Worm (Caenorhabditis elegans) whole organism, L4 larva: ENCODE results near the gene W01A11.7.
A peak's percentile ranks its signal among the peaks of the same experiment; 100 is the strongest.

Source experiments
- F26F4.8 ChIP-seq: fragments of 200-800 bp; sonication (Bioruptor generic); conservative IDR thresholded peaks from 2 replicates; pipeline ENCODE4 v1.3.6; 2022; ENCODE audit warnings: missing genetic modification characterization, missing compliant biosample characterization
- F37D6.2 ChIP-seq: sonication (generic microtip); optimal IDR thresholded peaks from 2 replicates; lab custom pipeline; 2016; ENCODE audit warnings: mild to moderate bottlenecking, missing genetic modification characterization, missing compliant biosample characterization
- F49E8.2 ChIP-seq: sonication (generic microtip); optimal IDR thresholded peaks from 2 replicates; lab custom pipeline; 2016; ENCODE audit warnings: missing compliant biosample characterization, mild to moderate bottlenecking, missing genetic modification characterization, borderline replicate concordance
- R02D3.7 ChIP-seq: fragments of 150-350 bp; sonication (generic microtip); optimal IDR thresholded peaks from 3 replicates; lab custom pipeline; 2014; ENCODE audit warnings: missing biosample characterization, missing genetic modification characterization
- Y105C5A.15 ChIP-seq: fragments of 200-800 bp; sonication (Bioruptor generic); IDR thresholded peaks from 2 replicates; pipeline ENCODE4 v1.3.6; 2022; ENCODE audit warnings: missing genetic modification characterization, missing compliant biosample characterization
- Y5F2A.4 ChIP-seq: fragments of 200-800 bp; sonication (Bioruptor generic); optimal IDR thresholded peaks from 2 replicates; lab custom pipeline; 2018; ENCODE audit warnings: mild to moderate bottlenecking, missing genetic modification characterization, missing compliant biosample characterization
- Y75B8A.6 ChIP-seq: fragments of 200-800 bp; sonication (Bioruptor generic); IDR thresholded peaks from 2 replicates; pipeline ENCODE4 v1.3.6; 2022; ENCODE audit warnings: missing genetic modification reagents, missing genetic modification characterization, missing compliant biosample characterization
- ZK337.2 ChIP-seq: fragments of 200-800 bp; sonication (Bioruptor generic); IDR thresholded peaks from 2 replicates; pipeline ENCODE4 v1.3.6; 2022; ENCODE audit warnings: missing genetic modification reagents, missing genetic modification characterization, missing compliant biosample characterization
- ama-1 ChIP-seq: fragments of 150-350 bp; optimal IDR thresholded peaks from 2 replicates; lab custom pipeline; 2014; ENCODE audit warnings: inconsistent platforms, mixed read lengths
- ceh-20 ChIP-seq: fragments of 200-800 bp; sonication (Bioruptor generic); IDR thresholded peaks from 2 replicates; pipeline ENCODE4 v1.3.6; 2022; ENCODE audit warnings: missing genetic modification reagents, missing genetic modification characterization, missing compliant biosample characterization
- ceh-82 ChIP-seq: sonication (generic microtip); optimal IDR thresholded peaks from 2 replicates; lab custom pipeline; 2017; ENCODE audit warnings: missing biosample characterization, missing genetic modification characterization
- ctbp-1 ChIP-seq: fragments of 200-800 bp; sonication (Bioruptor generic); IDR thresholded peaks from 2 replicates; pipeline ENCODE4 v1.3.6; 2022; ENCODE audit warnings: missing genetic modification reagents, missing genetic modification characterization, missing compliant biosample characterization
- daf-16 ChIP-seq, 3 experiments: sonication (generic microtip); optimal IDR thresholded peaks; 2 replicates each; lab custom pipeline; 2016 to 2017; ENCODE audit warnings: missing genetic modification characterization in 3 of 3, missing genetic modification reagents in 3 of 3, mild to moderate bottlenecking in 2 of 3, missing compliant biosample characterization in 2 of 3, missing biosample characterization in 1 of 3, moderate library complexity in 1 of 3
- dmd-6 ChIP-seq: fragments of 200-800 bp; sonication (Bioruptor generic); IDR thresholded peaks from 2 replicates; pipeline ENCODE4 v1.3.6; 2022; ENCODE audit warnings: missing genetic modification reagents, missing genetic modification characterization, missing compliant biosample characterization
- dmd-8 ChIP-seq: fragments of 200-800 bp; sonication (Bioruptor generic); IDR thresholded peaks from 2 replicates; pipeline ENCODE4 v1.3.6; 2022; ENCODE audit warnings: missing genetic modification characterization, missing compliant biosample characterization
- dpl-1 ChIP-seq: fragments of 150-350 bp; optimal IDR thresholded peaks from 2 replicates; lab custom pipeline; 2014; ENCODE audit warnings: missing biosample characterization, missing genetic modification reagents, missing genetic modification characterization
- duxl-1 ChIP-seq: sonication (generic microtip); optimal IDR thresholded peaks from 2 replicates; lab custom pipeline; 2016; ENCODE audit warnings: mild to moderate bottlenecking, missing genetic modification characterization, moderate library complexity, missing compliant biosample characterization; ENCODE audit not compliant: poor library complexity
- egl-27 ChIP-seq: sonication (generic microtip); optimal IDR thresholded peaks from 3 replicates; lab custom pipeline; 2017; ENCODE audit warnings: missing biosample characterization, missing genetic modification reagents, missing genetic modification characterization
- fos-1 ChIP-seq: fragments of 150-350 bp; optimal IDR thresholded peaks from 2 replicates; lab custom pipeline; 2014; ENCODE audit warnings: missing biosample characterization, missing genetic modification characterization
- gei-8 ChIP-seq: fragments of 200-800 bp; sonication (Bioruptor generic); optimal IDR thresholded peaks from 2 replicates; lab custom pipeline; 2018; ENCODE audit warnings: mild to moderate bottlenecking, missing genetic modification characterization, missing compliant biosample characterization
- hlh-30 ChIP-seq: sonication (generic microtip); optimal IDR thresholded peaks from 2 replicates; lab custom pipeline; 2017; ENCODE audit warnings: antibody characterized with exemption, mild to moderate bottlenecking, missing genetic modification characterization, missing compliant biosample characterization; ENCODE audit not compliant: insufficient read depth
- lin-1 ChIP-seq: fragments of 200-800 bp; sonication (Bioruptor generic); IDR thresholded peaks from 2 replicates; pipeline ENCODE4 v1.3.6; 2022; ENCODE audit warnings: missing genetic modification reagents, missing genetic modification characterization, missing compliant biosample characterization
- lin-13 ChIP-seq: fragments of 150-350 bp; optimal IDR thresholded peaks from 2 replicates; lab custom pipeline; 2014; ENCODE audit warnings: missing biosample characterization, missing genetic modification reagents, missing genetic modification characterization
- lin-38 ChIP-seq: fragments of 200-800 bp; sonication (Bioruptor generic); IDR thresholded peaks from 2 replicates; pipeline ENCODE4 v1.3.6; 2022; ENCODE audit warnings: missing genetic modification reagents, missing genetic modification characterization, missing compliant biosample characterization
- lir-3 ChIP-seq: sonication (generic microtip); optimal IDR thresholded peaks from 2 replicates; lab custom pipeline; 2016; ENCODE audit warnings: mild to moderate bottlenecking, missing genetic modification characterization, missing compliant biosample characterization
- mep-1 ChIP-seq: fragments of 150-350 bp; sonication (generic microtip); optimal IDR thresholded peaks from 3 replicates; lab custom pipeline; 2014; ENCODE audit warnings: missing biosample characterization, missing genetic modification characterization
- mes-2 ChIP-seq: sonication (generic microtip); optimal IDR thresholded peaks from 2 replicates; lab custom pipeline; 2016; ENCODE audit warnings: missing genotype, mild to moderate bottlenecking, missing genetic modification characterization, missing compliant biosample characterization; ENCODE audit not compliant: poor library complexity, severe bottlenecking
- mxl-2 ChIP-seq: fragments of 200-800 bp; sonication (Bioruptor generic); conservative IDR thresholded peaks from 2 replicates; pipeline ENCODE4 v1.3.6; 2022; ENCODE audit warnings: missing genetic modification reagents, missing genetic modification characterization, missing compliant biosample characterization
- mxl-3 ChIP-seq: fragments of 200-800 bp; sonication (Bioruptor generic); optimal IDR thresholded peaks from 2 replicates; lab custom pipeline; 2018; ENCODE audit warnings: mild to moderate bottlenecking, missing genetic modification characterization, missing compliant biosample characterization
- nhr-102 ChIP-seq: sonication (generic microtip); optimal IDR thresholded peaks from 2 replicates; lab custom pipeline; 2016; ENCODE audit warnings: mild to moderate bottlenecking, missing genetic modification characterization, moderate library complexity, missing compliant biosample characterization
- nhr-237 ChIP-seq: sonication (generic microtip); optimal IDR thresholded peaks from 2 replicates; lab custom pipeline; 2017; ENCODE audit warnings: missing biosample characterization, missing genetic modification characterization
- nhr-28 ChIP-seq: fragments of 150-350 bp; optimal IDR thresholded peaks from 2 replicates; lab custom pipeline; 2014; ENCODE audit warnings: missing biosample characterization, missing genetic modification characterization
- nhr-42 ChIP-seq: fragments of 200-800 bp; sonication (Bioruptor generic); IDR thresholded peaks from 2 replicates; pipeline ENCODE4 v1.3.6; 2022; ENCODE audit warnings: missing genetic modification characterization, missing compliant biosample characterization
- nhr-48 ChIP-seq: sonication (generic microtip); optimal IDR thresholded peaks from 2 replicates; lab custom pipeline; 2016; ENCODE audit warnings: mild to moderate bottlenecking, missing genetic modification characterization, missing compliant biosample characterization
- nhr-6 ChIP-seq: fragments of 150-350 bp; optimal IDR thresholded peaks from 2 replicates; lab custom pipeline; 2014; ENCODE audit warnings: missing biosample characterization, missing genetic modification characterization
- nhr-76 ChIP-seq: fragments of 150-350 bp; optimal IDR thresholded peaks from 2 replicates; lab custom pipeline; 2014; ENCODE audit warnings: missing biosample characterization, missing genetic modification characterization
- pha-4 ChIP-seq, 2 experiments: fragments of 150-350 bp in 1 of 2; fragments of 200-800 bp in 1 of 2; sonication (Bioruptor generic) in 1 of 2; IDR thresholded peaks in 1 of 2; optimal IDR thresholded peaks in 1 of 2; 2 replicates each; pipeline versions ENCODE4 v1.3.6 to Lab custom; 2014 to 2022; ENCODE audit warnings: missing genetic modification characterization in 2 of 2, missing genetic modification reagents in 2 of 2, missing biosample characterization in 1 of 2, missing compliant biosample characterization in 1 of 2
- php-3 ChIP-seq: fragments of 200-800 bp; sonication (Bioruptor generic); IDR thresholded peaks from 2 replicates; pipeline ENCODE4 v1.3.6; 2022; ENCODE audit warnings: missing genetic modification reagents, missing genetic modification characterization, missing compliant biosample characterization
- set-16 ChIP-seq: fragments of 200-800 bp; sonication (Bioruptor generic); IDR thresholded peaks from 2 replicates; pipeline ENCODE4 v1.3.6; 2022; ENCODE audit warnings: missing genetic modification reagents, missing genetic modification characterization, missing compliant biosample characterization
- snpc-1.2 ChIP-seq: fragments of 200-800 bp; sonication (Bioruptor generic); IDR thresholded peaks from 2 replicates; pipeline ENCODE4 v1.3.6; 2022; ENCODE audit warnings: missing genetic modification reagents, missing genetic modification characterization, missing compliant biosample characterization
- spr-1 ChIP-seq: sonication (generic microtip); optimal IDR thresholded peaks from 2 replicates; lab custom pipeline; 2016; ENCODE audit warnings: mild to moderate bottlenecking, missing genetic modification characterization, missing compliant biosample characterization
- spr-3 ChIP-seq: fragments of 200-800 bp; sonication (Bioruptor generic); optimal IDR thresholded peaks from 2 replicates; lab custom pipeline; 2018; ENCODE audit warnings: mild to moderate bottlenecking, missing genetic modification characterization, missing compliant biosample characterization
- tag-97 ChIP-seq: fragments of 200-800 bp; sonication (Bioruptor generic); IDR thresholded peaks from 2 replicates; pipeline ENCODE4 v1.3.6; 2022; ENCODE audit warnings: missing genetic modification characterization, missing compliant biosample characterization
- tra-1 ChIP-seq: fragments of 200-800 bp; sonication (Bioruptor generic); IDR thresholded peaks from 2 replicates; pipeline ENCODE4 v1.3.6; 2022; ENCODE audit warnings: missing genetic modification reagents, missing genetic modification characterization, missing compliant biosample characterization
- vab-7 ChIP-seq: fragments of 200-800 bp; sonication (Bioruptor generic); IDR thresholded peaks from 2 replicates; pipeline ENCODE4 v1.3.6; 2022; ENCODE audit warnings: missing genetic modification reagents, missing genetic modification characterization, missing compliant biosample characterization
- zfp-2 ChIP-seq: sonication (generic microtip); optimal IDR thresholded peaks from 2 replicates; lab custom pipeline; 2016; ENCODE audit warnings: mild to moderate bottlenecking, missing genetic modification characterization, missing compliant biosample characterization
- zfp-3 ChIP-seq: fragments of 200-800 bp; sonication (Bioruptor generic); conservative IDR thresholded peaks from 2 replicates; pipeline ENCODE4 v1.3.6; 2022; ENCODE audit warnings: missing genetic modification reagents, missing genetic modification characterization, missing compliant biosample characterization
- zip-11 ChIP-seq: fragments of 200-800 bp; sonication (Bioruptor generic); IDR thresholded peaks from 2 replicates; pipeline ENCODE4 v1.3.6; 2022; ENCODE audit warnings: missing genetic modification characterization, missing compliant biosample characterization
- zip-2 ChIP-seq: fragments of 150-350 bp; optimal IDR thresholded peaks from 2 replicates; lab custom pipeline; 2014; ENCODE audit warnings: missing biosample characterization, missing genetic modification characterization
- ztf-11 ChIP-seq: fragments of 150-350 bp; optimal IDR thresholded peaks from 2 replicates; lab custom pipeline; 2014; ENCODE audit warnings: missing biosample characterization, missing genetic modification characterization

W01A11.7 gene

ce11 chrV:6514887-6515324 lies 9.7 kb upstream of the W01A11.7 start, which contains the start of gene dpy-11 (continued):
- TF ChIP-seq set-16 (GFP tag; lab: Robert Waterston, UW) (no peak), nhr-237 (tag; lab: Kevin White, UChicago) (no peak), mxl-3 (GFP tag; lab: Kevin White, UChicago) (peak; percentile 75), F49E8.2 (tag; lab: Kevin White, UChicago) (no peak), mep-1 (tag; lab: Kevin White, UChicago) (peak; percentile 81), zfp-3 (peak; percentile 93), Y105C5A.15 (GFP tag; lab: Robert Waterston, UW) (0 out of 2 replicates have a peak, but pooled peaks have one; percentile 46), gei-8 (peak; percentile 46), lin-38 (peak; percentile 53), ceh-82 (no peak), nhr-28 (tag; lab: Kevin White, UChicago) (peak; percentile 36), pha-4 (GFP tag; IDR thresholded peaks at IDR 0.05; lab: Robert Waterston, UW) (no peak), pha-4 (tag; optimal IDR thresholded peaks at IDR 0.05; lab: Kevin White, UChicago) (no peak), mxl-2 (GFP tag; lab: Robert Waterston, UW) (0 out of 2 replicates have a peak, but pooled peaks have one; percentile 7), zfp-2 (tag; lab: Kevin White, UChicago) (no peak), nhr-76 (tag; lab: Kevin White, UChicago) (no peak), php-3 (GFP tag; lab: Robert Waterston, UW) (0 out of 2 replicates have a peak, but pooled peaks have one; percentile 8), ctbp-1 (GFP tag; lab: Robert Waterston, UW) (0 out of 2 replicates have a peak, but pooled peaks have one; percentile 36), F26F4.8 (GFP tag; lab: Robert Waterston, UW) (no peak), egl-27 (tag; lab: Kevin White, UChicago) (no peak), tra-1 (0 out of 2 replicates have a peak, but pooled peaks have one; percentile 48), R02D3.7 (no peak), dmd-8 (GFP tag; lab: Robert Waterston, UW) (no peak), nhr-48 (peak; percentile 44), ztf-11 (tag; lab: Kevin White, UChicago) (no peak), duxl-1 (peak; percentile 71), spr-1 (peak; percentile 53), nhr-42 (GFP tag; lab: Robert Waterston, UW) (no peak), Y75B8A.6 (GFP tag; lab: Robert Waterston, UW) (peak; percentile 91), Y5F2A.4 (no peak), vab-7 (GFP tag; lab: Robert Waterston, UW) (no peak), mes-2 (tag; lab: Kevin White, UChicago) (peak; percentile 55), dmd-6 (peak; percentile 45), lir-3 (tag; lab: Kevin White, UChicago) (no peak), ceh-20 (GFP tag; lab: Robert Waterston, UW) (no peak), ZK337.2 (GFP tag; lab: Robert Waterston, UW) (peak; percentile 35; the same call in 1 of the 2 replicates), lin-13 (GFP tag; lab: Kevin White, UChicago) (peak; percentile 49), F37D6.2 (tag; lab: Kevin White, UChicago) (no peak), nhr-102 (tag; lab: Kevin White, UChicago) (peak; percentile 29), ama-1 (lab: Kevin White, UChicago) (peak; percentile 98), daf-16 (GFP tag; optimal IDR thresholded peaks at IDR 0.05; lab: Kevin White, UChicago) (peak in 1 of 2 experiments; percentile 30), daf-16 (tag; optimal IDR thresholded peaks at IDR 0.05; lab: Kevin White, UChicago) (peak; percentile 21), tag-97 (GFP tag; lab: Robert Waterston, UW) (no peak), zip-2 (tag; lab: Kevin White, UChicago) (no peak), fos-1 (no peak), lin-1 (GFP tag; lab: Robert Waterston, UW) (0 out of 2 replicates have a peak, but pooled peaks have one; percentile 15), zip-11 (GFP tag; lab: Robert Waterston, UW) (no peak), dpl-1 (GFP tag; lab: Kevin White, UChicago) (no peak), spr-3 (GFP tag; lab: Kevin White, UChicago) (peak; percentile 12), snpc-1.2 (GFP tag; lab: Robert Waterston, UW) (peak; percentile 45; the same call in 1 of the 2 replicates), nhr-6 (tag; lab: Kevin White, UChicago) (peak; percentile 57), hlh-30 (no peak)
